Worm (Caenorhabditis elegans) whole organism, L1 larva: ENCODE data around the gene ZC404.1.

Source experiments
- ama-1 ChIP-seq: fragments of 150-350 bp; optimal IDR thresholded peaks from 2 replicates; lab custom pipeline; 2014
- efl-1 ChIP-seq, 4 experiments: fragments of 150-350 bp; optimal IDR thresholded peaks in 3 of 4; peaks in 1 of 4; 1 replicate in 1 of 4; 2 replicates in 3 of 4; lab custom pipeline; 2014; ENCODE audit warnings: missing biosample characterization in 2 of 4, missing genetic modification characterization in 2 of 4, missing genetic modification reagents in 2 of 4
- fos-1 ChIP-seq: fragments of 150-350 bp; optimal IDR thresholded peaks from 2 replicates; lab custom pipeline; 2014; ENCODE audit warnings: missing biosample characterization, missing genetic modification characterization
- lin-13 ChIP-seq: fragments of 150-350 bp; optimal IDR thresholded peaks from 2 replicates; lab custom pipeline; 2014; ENCODE audit warnings: missing biosample characterization, missing genetic modification reagents, missing genetic modification characterization
- lsy-2 ChIP-seq, 2 experiments: fragments of 150-350 bp; optimal IDR thresholded peaks; 2 replicates each; lab custom pipeline; 2014; ENCODE audit warnings: missing biosample characterization in 2 of 2, missing genetic modification characterization in 2 of 2
- nhr-237 ChIP-seq: fragments of 150-350 bp; optimal IDR thresholded peaks from 2 replicates; lab custom pipeline; 2014; ENCODE audit warnings: missing biosample characterization, missing genetic modification characterization

ce11 chrV:6839008-6839407 lies 45.0 kb downstream of the ZC404.1 start, which contains the start of gene hpo-8:
- TF ChIP-seq ama-1 (lab: Kevin White, UChicago) (no peak), fos-1 (no peak), nhr-237 (tag; lab: Kevin White, UChicago) (no peak), lsy-2 (tag; optimal IDR thresholded peaks at IDR 0.05; lab: Kevin White, UChicago) (no peak), efl-1 (optimal IDR thresholded peaks at IDR 0.05; lab: Kevin White, UChicago) (no peak), efl-1 (GFP tag; optimal IDR thresholded peaks at IDR 0.05 in 1 of 2; lab: Kevin White, UChicago) (peak in 1 of 2 experiments; percentile 89), lin-13 (no peak)
